Worm (Caenorhabditis elegans): ENCODE data around the gene sru-2.

sru-2 gene

ce11 chrIV:9534342-9534741 lies 48.3 kb downstream of the sru-2 start:
- no peak for TF ChIP-seq nhr-237 (tag; optimal IDR thresholded peaks at IDR 0.05)
- TF ChIP-seq unc-62 (GFP tag; optimal IDR thresholded peaks at IDR 0.05) = no peak
- TF ChIP-seq mep-1 (tag; optimal IDR thresholded peaks at IDR 0.05) = no peak
- no peak for TF ChIP-seq cnd-1 (tag; optimal IDR thresholded peaks at IDR 0.05)
- TF ChIP-seq nhr-28 (tag; optimal IDR thresholded peaks at IDR 0.05) = no peak
- no peak for TF ChIP-seq mls-2 (tag; optimal IDR thresholded peaks at IDR 0.05)
- TF ChIP-seq bed-3 (GFP tag; optimal IDR thresholded peaks at IDR 0.05) = no peak
- no peak for TF ChIP-seq zip-8 (tag; optimal IDR thresholded peaks at IDR 0.05)
- no peak for TF ChIP-seq pha-4 (tag; optimal IDR thresholded peaks at IDR 0.05)
- TF ChIP-seq ceh-39 (tag; optimal IDR thresholded peaks at IDR 0.05) = no peak
- no peak for TF ChIP-seq sptf-1 (tag; optimal IDR thresholded peaks at IDR 0.05)
- TF ChIP-seq elt-3 (tag; optimal IDR thresholded peaks at IDR 0.05) = no peak

- no peak for TF ChIP-seq lin-32 (GFP tag; optimal IDR thresholded peaks at IDR 0.05)
- peak; percentile 21 for TF ChIP-seq elt-3 (tag; optimal IDR thresholded peaks at IDR 0.05)
- no peak for TF ChIP-seq snpc-4 (tag; optimal IDR thresholded peaks at IDR 0.05)
- no peak for TF ChIP-seq ceh-39 (tag; optimal IDR thresholded peaks at IDR 0.05)
Observed at ce11 chrIV:9535105-9535504, 49.0 kb downstream of the sru-2 start.

ce11 chrIV:9536124-9536523 lies 50.1 kb downstream of the sru-2 start:
- no peak for TF ChIP-seq ceh-83 (GFP tag; optimal IDR thresholded peaks at IDR 0.05)
- TF ChIP-seq lin-32 (GFP tag; optimal IDR thresholded peaks at IDR 0.05) = no peak
- TF ChIP-seq ceh-39 (tag; optimal IDR thresholded peaks at IDR 0.05) = no peak
- no peak for TF ChIP-seq mls-2 (tag; optimal IDR thresholded peaks at IDR 0.05)
- no peak for TF ChIP-seq blmp-1 (tag; optimal IDR thresholded peaks at IDR 0.05)
- TF ChIP-seq elt-3 (tag; optimal IDR thresholded peaks at IDR 0.05) = no peak
- TF ChIP-seq lin-13 (tag; optimal IDR thresholded peaks at IDR 0.05) = no peak
- no peak for TF ChIP-seq pha-4 (tag; optimal IDR thresholded peaks at IDR 0.05)
- no peak for TF ChIP-seq nhr-76 (tag; optimal IDR thresholded peaks at IDR 0.05)
- TF ChIP-seq bed-3 (GFP tag; optimal IDR thresholded peaks at IDR 0.05) = no peak
- TF ChIP-seq mab-5 (tag; optimal IDR thresholded peaks at IDR 0.05) = no peak
- TF ChIP-seq cnd-1 (tag; optimal IDR thresholded peaks at IDR 0.05) = no peak
- no peak for TF ChIP-seq nhr-12 (tag; optimal IDR thresholded peaks at IDR 0.05)
- TF ChIP-seq sptf-1 (tag; optimal IDR thresholded peaks at IDR 0.05) = no peak
- no peak for TF ChIP-seq tbx-8 (GFP tag; optimal IDR thresholded peaks at IDR 0.05)
- TF ChIP-seq lsy-2 (tag; optimal IDR thresholded peaks at IDR 0.05) = no peak
- no peak for TF ChIP-seq drap-1 (GFP tag; optimal IDR thresholded peaks at IDR 0.05)
